Fruit fly (Drosophila melanogaster) whole organism, embryonic: Measurements from ENCODE around the gene CG7519.

ENCODE experiments used
- CG10267 ChIP-seq: fragments of 200-800 bp; sonication (Bioruptor generic); optimal IDR thresholded peaks from 2 replicates; lab custom pipeline; 2018; ENCODE audit warnings: missing biosample characterization, mild to moderate bottlenecking, missing genetic modification characterization, moderate library complexity
- CG11504 ChIP-seq: fragments of 200-800 bp; sonication (Bioruptor generic); optimal IDR thresholded peaks from 3 replicates; lab custom pipeline; 2019; ENCODE audit warnings: missing biosample characterization, mild to moderate bottlenecking, missing genetic modification characterization, moderate library complexity
- CG12391 ChIP-seq: fragments of 200-800 bp; sonication (Bioruptor generic); optimal IDR thresholded peaks from 3 replicates; lab custom pipeline; 2018; ENCODE audit warnings: missing biosample characterization, mild to moderate bottlenecking, missing genetic modification characterization, moderate library complexity
- CG13287 ChIP-seq: fragments of 200-800 bp; sonication (Bioruptor generic); IDR thresholded peaks from 2 replicates; pipeline ENCODE4 v1.3.6; 2022; ENCODE audit warnings: missing biosample characterization, missing genetic modification characterization; ENCODE audit not compliant: partially characterized antibody
- CG17829 ChIP-seq: fragments of 200-800 bp; optimal IDR thresholded peaks from 2 replicates; lab custom pipeline; 2019; ENCODE audit warnings: missing biosample characterization, mild to moderate bottlenecking, missing genetic modification characterization, moderate library complexity
- CG1832 ChIP-seq: fragments of 200-800 bp; sonication (Bioruptor generic); optimal IDR thresholded peaks from 2 replicates; lab custom pipeline; 2017; ENCODE audit warnings: missing biosample characterization, mild to moderate bottlenecking, missing genetic modification characterization, inconsistent platforms
- CG2875 ChIP-seq: fragments of 200-800 bp; sonication (Bioruptor generic); optimal IDR thresholded peaks from 2 replicates; lab custom pipeline; 2017; ENCODE audit warnings: missing biosample characterization, mild to moderate bottlenecking, missing genetic modification characterization, missing genetic modification reagents
- CG31224 ChIP-seq: fragments of 200-800 bp; sonication (Bioruptor generic); IDR thresholded peaks from 2 replicates; pipeline ENCODE4 v1.3.6; 2022; ENCODE audit warnings: missing biosample characterization, missing genetic modification characterization
- CG33557 ChIP-seq: fragments of 200-800 bp; sonication (Bioruptor generic); optimal IDR thresholded peaks from 2 replicates; lab custom pipeline; 2019; ENCODE audit warnings: missing biosample characterization, mild to moderate bottlenecking, missing genetic modification characterization, moderate library complexity
- CG34224 ChIP-seq: fragments of 200-800 bp; sonication (Bioruptor generic); IDR thresholded peaks from 3 replicates; pipeline ENCODE4 v1.3.6; 2022; ENCODE audit warnings: missing biosample characterization, missing genetic modification characterization; ENCODE audit not compliant: partially characterized antibody
- CG34422 ChIP-seq: fragments of 200-800 bp; sonication (Bioruptor generic); IDR thresholded peaks from 3 replicates; pipeline ENCODE4 v1.3.6; 2022; ENCODE audit warnings: missing biosample characterization, missing genetic modification characterization
- CG4707 ChIP-seq: fragments of 200-800 bp; sonication (Bioruptor generic); optimal IDR thresholded peaks from 2 replicates; lab custom pipeline; 2018; ENCODE audit warnings: missing biosample characterization, mild to moderate bottlenecking, missing genetic modification characterization, moderate library complexity
- CG6765 ChIP-seq: fragments of 200-800 bp; sonication (Bioruptor generic); optimal IDR thresholded peaks from 3 replicates; lab custom pipeline; 2017; ENCODE audit warnings: missing biosample characterization, mild to moderate bottlenecking, missing genetic modification characterization
- CG7271 ChIP-seq: fragments of 200-800 bp; sonication (Bioruptor generic); optimal IDR thresholded peaks from 2 replicates; lab custom pipeline; 2018; ENCODE audit warnings: missing biosample characterization, mild to moderate bottlenecking, missing genetic modification characterization, moderate library complexity
- CG7556 ChIP-seq: fragments of 200-800 bp; sonication (Bioruptor generic); optimal IDR thresholded peaks from 2 replicates; lab custom pipeline; 2017; ENCODE audit warnings: missing biosample characterization, mild to moderate bottlenecking, missing genetic modification characterization
- CG7786 ChIP-seq: fragments of 200-800 bp; sonication (Bioruptor generic); optimal IDR thresholded peaks from 2 replicates; lab custom pipeline; 2016; ENCODE audit warnings: missing biosample characterization, missing genetic modification characterization
- CG7928 ChIP-seq: fragments of 200-800 bp; sonication (Bioruptor generic); optimal IDR thresholded peaks from 2 replicates; lab custom pipeline; 2017; ENCODE audit warnings: missing biosample characterization, mild to moderate bottlenecking, missing genetic modification characterization
- CG7963 ChIP-seq: fragments of 200-800 bp; sonication (Bioruptor generic); IDR thresholded peaks from 3 replicates; pipeline ENCODE4 v1.3.6; 2022; ENCODE audit warnings: missing biosample characterization, missing genetic modification characterization; ENCODE audit not compliant: partially characterized antibody
- CG8944 ChIP-seq: fragments of 200-800 bp; sonication (Bioruptor generic); optimal IDR thresholded peaks from 3 replicates; lab custom pipeline; 2016; ENCODE audit warnings: missing biosample characterization, missing genetic modification characterization
- CG9215 ChIP-seq: fragments of 200-800 bp; sonication (Bioruptor generic); IDR thresholded peaks from 2 replicates; pipeline ENCODE4 v1.3.6; 2022; ENCODE audit warnings: missing biosample characterization, missing genetic modification characterization
- Camta ChIP-seq: fragments of 200-800 bp; sonication (Bioruptor generic); optimal IDR thresholded peaks from 2 replicates; lab custom pipeline; 2016; ENCODE audit warnings: missing biosample characterization, missing genetic modification characterization
- CkIIα-i1 ChIP-seq: fragments of 200-800 bp; sonication (Bioruptor generic); IDR thresholded peaks from 2 replicates; pipeline ENCODE4 v1.3.6; 2022; ENCODE audit warnings: missing biosample characterization, missing genetic modification characterization
- CoRest ChIP-seq: fragments of 200-800 bp; sonication (Bioruptor generic); optimal IDR thresholded peaks from 3 replicates; lab custom pipeline; 2018; ENCODE audit warnings: missing biosample characterization, mild to moderate bottlenecking, missing genetic modification characterization, moderate library complexity
- Fer3 ChIP-seq: fragments of 200-800 bp; sonication (Bioruptor generic); optimal IDR thresholded peaks from 2 replicates; lab custom pipeline; 2018; ENCODE audit warnings: missing biosample characterization, mild to moderate bottlenecking, missing genetic modification characterization, moderate library complexity
- GATAe ChIP-seq: fragments of 200-800 bp; sonication (Bioruptor generic); conservative IDR thresholded peaks from 2 replicates; pipeline ENCODE4 v1.3.6; 2022; ENCODE audit warnings: missing biosample characterization, missing genetic modification characterization
- HLHmδ ChIP-seq: fragments of 200-800 bp; sonication (Bioruptor generic); optimal IDR thresholded peaks from 2 replicates; lab custom pipeline; 2018; ENCODE audit warnings: missing biosample characterization, mild to moderate bottlenecking, missing genetic modification characterization, moderate library complexity
- Hmx ChIP-seq: fragments of 200-800 bp; sonication (Bioruptor generic); optimal IDR thresholded peaks from 2 replicates; lab custom pipeline; 2016; ENCODE audit warnings: missing biosample characterization, missing genetic modification characterization
- Kr ChIP-seq: fragments of 200-800 bp; sonication (Bioruptor generic); optimal IDR thresholded peaks from 2 replicates; lab custom pipeline; 2017; ENCODE audit warnings: missing biosample characterization, mild to moderate bottlenecking, missing genetic modification characterization
- MESR4 ChIP-seq: fragments of 200-800 bp; sonication (Bioruptor generic); optimal IDR thresholded peaks from 2 replicates; lab custom pipeline; 2018; ENCODE audit warnings: missing biosample characterization, mild to moderate bottlenecking, missing genetic modification characterization, moderate library complexity
- NFAT ChIP-seq: fragments of 200-800 bp; sonication (Bioruptor generic); IDR thresholded peaks from 2 replicates; pipeline ENCODE4 v1.3.6; 2022; ENCODE audit warnings: missing biosample characterization, missing genetic modification characterization
- NK7.1 ChIP-seq: fragments of 200-800 bp; sonication (Bioruptor generic); optimal IDR thresholded peaks from 3 replicates; lab custom pipeline; 2016; ENCODE audit warnings: missing biosample characterization, missing genetic modification characterization
- Sry-δ ChIP-seq: fragments of 200-800 bp; sonication (Bioruptor generic); optimal IDR thresholded peaks from 2 replicates; lab custom pipeline; 2016; ENCODE audit warnings: missing biosample characterization, missing genetic modification characterization
- Stat92E ChIP-seq, 3 experiments: fragments of >200 bp in 2 of 3; fragments of 200-800 bp in 1 of 3; sonication (Bioruptor generic) in 1 of 3; optimal IDR thresholded peaks; 2 replicates each; lab custom pipeline; 2017 to 2019; ENCODE audit warnings: missing biosample characterization in 3 of 3, missing genetic modification characterization in 3 of 3, mild to moderate bottlenecking in 1 of 3, moderate library complexity in 1 of 3
- Taf1 ChIP-seq: fragments of 200-800 bp; sonication (Bioruptor generic); IDR thresholded peaks from 2 replicates; pipeline ENCODE4 v1.3.6; 2022; ENCODE audit warnings: missing biosample characterization, missing genetic modification characterization
- YL-1 ChIP-seq: fragments of 200-800 bp; sonication (Bioruptor generic); optimal IDR thresholded peaks from 3 replicates; lab custom pipeline; 2017; ENCODE audit warnings: missing biosample characterization, mild to moderate bottlenecking, missing genetic modification characterization
- ap ChIP-seq: fragments of 200-800 bp; sonication (Bioruptor generic); IDR thresholded peaks from 2 replicates; pipeline ENCODE4 v1.3.6; 2022; ENCODE audit warnings: missing biosample characterization, missing genetic modification characterization
- ash1 ChIP-seq: fragments of 200-800 bp; sonication (Bioruptor generic); optimal IDR thresholded peaks from 2 replicates; lab custom pipeline; 2018; ENCODE audit warnings: missing biosample characterization, mild to moderate bottlenecking, missing genetic modification characterization
- bab2 ChIP-seq: fragments of 200-800 bp; sonication (Bioruptor generic); optimal IDR thresholded peaks from 2 replicates; lab custom pipeline; 2016; ENCODE audit warnings: missing biosample characterization, missing genetic modification characterization
- cas ChIP-seq: fragments of 200-800 bp; sonication (Bioruptor generic); IDR thresholded peaks from 2 replicates; pipeline ENCODE4 v1.3.6; 2022; ENCODE audit warnings: missing biosample characterization, missing genetic modification characterization
- dan ChIP-seq: fragments of 200-800 bp; sonication (Bioruptor generic); IDR thresholded peaks from 2 replicates; pipeline ENCODE4 v1.3.6; 2022; ENCODE audit warnings: missing biosample characterization, missing genetic modification characterization
- emc ChIP-seq: fragments of 200-800 bp; sonication (Bioruptor generic); optimal IDR thresholded peaks from 2 replicates; lab custom pipeline; 2016; ENCODE audit warnings: missing biosample characterization, missing genetic modification characterization
- fd64A ChIP-seq: fragments of 200-800 bp; sonication (Bioruptor generic); optimal IDR thresholded peaks from 3 replicates; lab custom pipeline; 2018; ENCODE audit warnings: missing biosample characterization, mild to moderate bottlenecking, missing genetic modification characterization
- grn ChIP-seq: fragments of 200-800 bp; sonication (Bioruptor generic); optimal IDR thresholded peaks from 3 replicates; lab custom pipeline; 2017; ENCODE audit warnings: missing biosample characterization, missing genetic modification characterization
- gsb ChIP-seq: fragments of 200-800 bp; sonication (Bioruptor generic); IDR thresholded peaks from 2 replicates; pipeline ENCODE4 v1.3.6; 2022; ENCODE audit warnings: missing biosample characterization, missing genetic modification characterization
- luna ChIP-seq: fragments of 200-800 bp; sonication (Bioruptor generic); optimal IDR thresholded peaks from 2 replicates; lab custom pipeline; 2016; ENCODE audit warnings: missing biosample characterization, missing genetic modification characterization
- mam ChIP-seq: fragments of 200-800 bp; sonication (Bioruptor generic); optimal IDR thresholded peaks from 3 replicates; lab custom pipeline; 2016; ENCODE audit warnings: missing biosample characterization, missing genetic modification characterization
- phol ChIP-seq: fragments of 200-800 bp; sonication (Bioruptor generic); optimal IDR thresholded peaks from 3 replicates; lab custom pipeline; 2018; ENCODE audit warnings: missing biosample characterization, mild to moderate bottlenecking, missing genetic modification characterization, moderate library complexity
- pzg ChIP-seq: fragments of 200-800 bp; sonication (Bioruptor generic); optimal IDR thresholded peaks from 3 replicates; lab custom pipeline; 2018; ENCODE audit warnings: missing biosample characterization, mild to moderate bottlenecking, missing genetic modification characterization, moderate library complexity
- row ChIP-seq: fragments of 200-800 bp; sonication (Bioruptor generic); IDR thresholded peaks from 3 replicates; pipeline ENCODE4 v1.3.6; 2022; ENCODE audit warnings: missing biosample characterization, missing genetic modification characterization
- schlank ChIP-seq: fragments of 200-800 bp; sonication (Bioruptor generic); optimal IDR thresholded peaks from 2 replicates; lab custom pipeline; 2018; ENCODE audit warnings: missing biosample characterization, mild to moderate bottlenecking, missing genetic modification characterization

CG7519 gene

DNA sequence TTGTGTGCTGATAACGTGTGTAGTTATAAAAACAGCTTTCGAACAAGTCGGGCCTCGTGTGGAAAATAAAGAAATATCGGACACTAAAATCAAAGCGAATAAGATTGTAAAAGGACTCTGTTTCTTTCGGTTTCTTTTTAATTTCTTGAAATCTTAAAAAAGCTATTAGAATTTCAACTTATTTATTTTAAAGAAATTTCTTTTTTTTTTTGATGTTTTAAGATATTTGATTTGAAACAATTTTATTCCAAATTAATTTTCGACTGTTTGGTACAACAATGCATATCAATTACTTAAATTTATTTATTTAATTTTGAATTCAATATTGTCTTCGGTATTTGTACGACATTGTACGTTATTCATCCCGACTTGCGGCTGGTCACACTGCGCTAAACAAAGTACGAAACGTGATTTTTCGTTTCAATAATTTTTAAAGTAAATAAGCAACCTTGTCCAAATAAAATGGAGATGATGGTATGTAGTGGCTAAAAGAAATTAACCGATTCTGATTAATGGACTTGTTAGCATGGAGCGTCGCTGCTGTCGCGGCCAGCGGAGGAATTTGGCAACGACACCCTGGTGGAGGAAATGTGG is at the start of gene CG7519, which contains the start of gene CG7202 (continued):
- TF ChIP-seq fd64A (no peak), Stat92E (GFP tag; optimal IDR thresholded peaks at IDR 0.05; lab: Kevin White, UChicago) (no peak), CG7271 (tag; lab: Kevin White, UChicago) (no peak), ap (GFP tag; lab: Robert Waterston, UW) (no peak), CG34224 (GFP tag; lab: Robert Waterston, UW) (no peak), CG7786 (GFP tag; lab: Kevin White, UChicago) (no peak), NK7.1 (no peak), HLHmδ (GFP tag; lab: Kevin White, UChicago) (no peak), emc (GFP tag; lab: Kevin White, UChicago) (no peak), CG31224 (GFP tag; lab: Robert Waterston, UW) (no peak), CG8944 (GFP tag; lab: Kevin White, UChicago) (no peak), YL-1 (GFP tag; lab: Kevin White, UChicago) (peak; percentile 33), Sry-δ (no peak), cas (GFP tag; lab: Robert Waterston, UW) (no peak), mam (GFP tag; lab: Kevin White, UChicago) (no peak), CG7928 (no peak), NFAT (no peak), CG6765 (GFP tag; lab: Kevin White, UChicago) (no peak), ash1 (GFP tag; lab: Kevin White, UChicago) (no peak), dan (no peak), CG10267 (peak; percentile 8), Hmx (no peak), luna (no peak), CoRest (no peak), CG2875 (GFP tag; lab: Kevin White, UChicago) (no peak), phol (tag; lab: Kevin White, UChicago) (peak; percentile 9), CG1832 (GFP tag; lab: Kevin White, UChicago) (no peak), CG17829 (peak; percentile 14), CG34422 (GFP tag; lab: Robert Waterston, UW) (no peak), CG9215 (GFP tag; lab: Robert Waterston, UW) (no peak), CkIIα-i1 (no peak), CG7556 (GFP tag; lab: Kevin White, UChicago) (no peak), Taf1 (GFP tag; lab: Robert Waterston, UW) (no peak), Fer3 (tag; lab: Kevin White, UChicago) (no peak), grn (GFP tag; lab: Kevin White, UChicago) (no peak), CG12391 (tag; lab: Kevin White, UChicago) (no peak), gsb (GFP tag; lab: Robert Waterston, UW) (no peak), MESR4 (GFP tag; lab: Kevin White, UChicago) (peak; percentile 55), Camta (GFP tag; lab: Kevin White, UChicago) (no peak), CG4707 (GFP tag; lab: Kevin White, UChicago) (no peak), CG13287 (GFP tag; lab: Robert Waterston, UW) (peak; percentile 26; the same call in 1 of the 2 replicates), CG11504 (no peak), CG33557 (no peak), GATAe (GFP tag; lab: Robert Waterston, UW) (no peak), row (GFP tag; lab: Robert Waterston, UW) (no peak), Kr (no peak), pzg (peak; percentile 35), CG7963 (GFP tag; lab: Robert Waterston, UW) (no peak), schlank (tag; lab: Kevin White, UChicago) (no peak), bab2 (GFP tag; lab: Kevin White, UChicago) (no peak)
